Fruit fly (Drosophila melanogaster): Measurements from ENCODE around the gene pad.

Gene pad

dm6 chr3R:16305185-16305989 lies 36.7 kb upstream of the pad start, which contains the start of gene Zip89B (continued):
- TF ChIP-seq CG13424 (tag; optimal IDR thresholded peaks at IDR 0.05) (peak; percentile 3), fru (optimal IDR thresholded peaks at IDR 0.05) (no peak), sim (GFP tag; IDR thresholded peaks at IDR 0.05) (no peak), ftz-f1 (GFP tag; optimal IDR thresholded peaks at IDR 0.05) (peak; percentile 58), B-H2 (GFP tag; optimal IDR thresholded peaks at IDR 0.05) (peak; percentile 17), CG14014 (GFP tag; IDR thresholded peaks at IDR 0.05) (0 out of 2 replicates have a peak, but pooled peaks have one; percentile 25), zf30C (GFP tag; optimal IDR thresholded peaks at IDR 0.05) (no peak), Ets97D (GFP tag; optimal IDR thresholded peaks at IDR 0.05) (peak; percentile 59), chif (GFP tag; optimal IDR thresholded peaks at IDR 0.05) (no peak), Bgb (GFP tag; IDR thresholded peaks at IDR 0.05; ENCODE audit: partially characterized antibody) (peak; percentile 27; the same call in 1 of the 2 replicates), CG34376 (GFP tag; optimal IDR thresholded peaks at IDR 0.05) (peak; percentile 37), Hr78 (GFP tag; optimal IDR thresholded peaks at IDR 0.05) (peak in 1 of 2 experiments; percentile 1), hkb (optimal IDR thresholded peaks at IDR 0.05) (peak; percentile 28), hkb (GFP tag; IDR thresholded peaks at IDR 0.05) (no peak), CG15514 (GFP tag; optimal IDR thresholded peaks at IDR 0.05) (peak; percentile 14), lbe (GFP tag; optimal IDR thresholded peaks at IDR 0.05) (no peak), aop (GFP tag; IDR thresholded peaks at IDR 0.05) (no peak), Scr (GFP tag; IDR thresholded peaks at IDR 0.05; ENCODE audit: partially characterized antibody) (0 out of 2 replicates have a peak, but pooled peaks have one; percentile 7), CG3995 (GFP tag; optimal IDR thresholded peaks at IDR 0.05) (peak; percentile 61), Dp (GFP tag; optimal IDR thresholded peaks at IDR 0.05) (peak; percentile 41), BtbVII (GFP tag; optimal IDR thresholded peaks at IDR 0.05) (peak; percentile 53), bigmax (GFP tag; optimal IDR thresholded peaks at IDR 0.05) (no peak), exex (tag; optimal IDR thresholded peaks at IDR 0.05) (peak; percentile 22), CG31365 (tag; optimal IDR thresholded peaks at IDR 0.05) (peak; percentile 72), Trl (optimal IDR thresholded peaks at IDR 0.05) (peak; percentile 56 to 81), Trl (GFP tag; optimal IDR thresholded peaks at IDR 0.05) (no peak), CG7928 (GFP tag; optimal IDR thresholded peaks at IDR 0.05) (no peak), zen2 (GFP tag; IDR thresholded peaks at IDR 0.05; ENCODE audit: partially characterized antibody) (no peak), Fer1 (GFP tag; optimal IDR thresholded peaks at IDR 0.05) (peak; percentile 29), dysf (GFP tag; IDR thresholded peaks at IDR 0.05) (no peak), CG2875 (GFP tag; optimal IDR thresholded peaks at IDR 0.05) (no peak), CG2889 (GFP tag; IDR thresholded peaks at IDR 0.05) (no peak), D19B (GFP tag; optimal IDR thresholded peaks at IDR 0.05) (peak; percentile 10), usp (GFP tag; optimal IDR thresholded peaks at IDR 0.05) (no peak), CG13123 (GFP tag; optimal IDR thresholded peaks at IDR 0.05) (no peak), CG17612 (GFP tag; IDR thresholded peaks at IDR 0.05) (no peak), CG32532 (GFP tag; IDR thresholded peaks at IDR 0.05) (no peak; the same call in 1 of the 2 replicates), Chrac-16 (GFP tag; optimal IDR thresholded peaks at IDR 0.05) (no peak), CG34422 (GFP tag; IDR thresholded peaks at IDR 0.05) (no peak; the same call in 2 of the 3 replicates), lab (GFP tag; optimal IDR thresholded peaks at IDR 0.05) (peak; percentile 28), CG15073 (GFP tag; optimal IDR thresholded peaks at IDR 0.05) (no peak), CG10543 (GFP tag; optimal IDR thresholded peaks at IDR 0.05) (peak; percentile 48), CG12155 (GFP tag; optimal IDR thresholded peaks at IDR 0.05) (no peak), CG6683 (GFP tag; optimal IDR thresholded peaks at IDR 0.05) (no peak), CG12104 (GFP tag; optimal IDR thresholded peaks at IDR 0.05) (no peak), Med (GFP tag) (peak; percentile 76), caup (GFP tag; optimal IDR thresholded peaks at IDR 0.05; ENCODE audit: severe bottlenecking) (peak; percentile 16), stwl (tag; optimal IDR thresholded peaks at IDR 0.05) (peak; percentile 47), CG10147 (GFP tag; optimal IDR thresholded peaks at IDR 0.05) (no peak)
